Worm (Caenorhabditis elegans): ENCODE measurements around the gene col-145.

col-145 gene

DNA sequence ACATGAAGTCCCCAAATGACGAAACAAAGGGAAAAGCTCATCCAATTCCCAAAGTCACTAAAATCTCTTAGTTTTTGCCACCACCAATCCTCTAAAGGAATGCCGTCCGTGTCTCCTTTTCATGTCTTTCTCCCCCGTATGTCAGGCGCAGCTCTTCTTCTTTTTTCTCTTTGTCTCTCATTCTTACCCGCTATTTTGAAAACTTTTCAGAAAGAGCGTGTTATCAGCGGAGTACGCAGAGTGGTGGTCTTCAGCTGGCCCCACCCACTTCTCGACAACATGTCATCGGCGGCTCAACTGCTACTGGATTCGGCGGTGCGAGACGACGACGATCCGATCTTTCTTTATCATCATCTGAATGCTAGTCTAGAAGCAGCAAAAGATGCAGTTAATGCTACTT, 28.6 kb upstream of the col-145 start, which contains the start of gene sphr-1:
Gene sphr-1 (plus strand): TSS at position 205 of the 400 bp plus-strand sequence.
- TF ChIP-seq lin-14 (GFP tag; optimal IDR thresholded peaks at IDR 0.05) = peak; percentile 61
- TF ChIP-seq lin-13 (GFP tag; optimal IDR thresholded peaks at IDR 0.05) = no peak
- peak; percentile 15 for TF ChIP-seq nhr-71 (tag; optimal IDR thresholded peaks at IDR 0.05)
- TF ChIP-seq efl-1 (optimal IDR thresholded peaks at IDR 0.05) = peak; percentile 1 to 55
- no peak for TF ChIP-seq efl-1 (GFP tag; optimal IDR thresholded peaks at IDR 0.05 in 1 of 2)
- TF ChIP-seq jun-1 (tag; optimal IDR thresholded peaks at IDR 0.05) = no peak

DNA sequence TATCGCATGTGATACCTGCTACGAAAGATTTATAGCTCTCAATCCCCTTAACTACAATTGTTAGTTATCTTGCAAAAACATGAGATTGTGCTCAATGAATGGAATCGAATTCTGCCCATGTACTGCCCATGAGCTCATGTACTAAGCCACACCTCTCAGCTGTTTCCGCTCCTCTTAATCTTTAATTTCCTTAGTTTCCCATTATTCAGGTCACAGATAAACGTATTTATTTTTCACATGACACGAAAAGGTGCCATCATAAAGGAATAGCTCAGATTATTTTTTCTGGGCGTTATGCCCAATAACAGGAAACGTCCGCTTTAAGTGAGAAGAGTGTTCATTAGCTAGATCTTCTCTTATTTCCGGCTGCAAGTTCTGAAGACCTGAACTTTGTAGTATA, 23.2 kb upstream of the col-145 start:
- TF ChIP-seq nhr-77 (tag; optimal IDR thresholded peaks at IDR 0.05) = no peak
- peak; percentile 29 for TF ChIP-seq nhr-71 (tag; optimal IDR thresholded peaks at IDR 0.05)
- TF ChIP-seq mef-2 (tag; optimal IDR thresholded peaks at IDR 0.05) = no peak
- no peak for TF ChIP-seq ztf-11 (tag; optimal IDR thresholded peaks at IDR 0.05)
- TF ChIP-seq unc-98 (GFP tag; IDR thresholded peaks at IDR 0.05) = no peak
- no peak for TF ChIP-seq nhr-20 (tag; optimal IDR thresholded peaks at IDR 0.05)
- peak; percentile 92 for TF ChIP-seq dsc-1 (tag; optimal IDR thresholded peaks at IDR 0.05)
- TF ChIP-seq zip-4 (GFP tag; optimal IDR thresholded peaks at IDR 0.05) = no peak
- TF ChIP-seq nhr-47 (tag; optimal IDR thresholded peaks at IDR 0.05) = peak; percentile 42
- no peak for TF ChIP-seq efl-1 (optimal IDR thresholded peaks at IDR 0.05)
- TF ChIP-seq efl-1 (GFP tag; optimal IDR thresholded peaks at IDR 0.05 in 1 of 2) = peak in 1 of 2 experiments; percentile 59
- peak; percentile 68 for TF ChIP-seq fkh-8 (tag; optimal IDR thresholded peaks at IDR 0.05)
- no peak for TF ChIP-seq unc-62 (GFP tag; optimal IDR thresholded peaks at IDR 0.05)
- TF ChIP-seq C04F5.9 (tag; optimal IDR thresholded peaks at IDR 0.05) = no peak
- TF ChIP-seq nhr-12 (tag; optimal IDR thresholded peaks at IDR 0.05) = no peak
- peak; percentile 14 for TF ChIP-seq fkh-10 (GFP tag; optimal IDR thresholded peaks at IDR 0.05)
- TF ChIP-seq hpl-2 (GFP tag; optimal IDR thresholded peaks at IDR 0.05) = no peak
- no peak for TF ChIP-seq lir-3 (tag; optimal IDR thresholded peaks at IDR 0.05; ENCODE audit: poor library complexity)
- TF ChIP-seq rnt-1 (tag; optimal IDR thresholded peaks at IDR 0.05) = no peak
- peak; percentile 61 for TF ChIP-seq egl-13 (tag; optimal IDR thresholded peaks at IDR 0.05)
- TF ChIP-seq F16B12.6 (tag; optimal IDR thresholded peaks at IDR 0.05) = no peak
- no peak for TF ChIP-seq egl-27 (tag; optimal IDR thresholded peaks at IDR 0.05)
- no peak for TF ChIP-seq dpl-1 (GFP tag; optimal IDR thresholded peaks at IDR 0.05)
- peak; percentile 3 for TF ChIP-seq lin-14 (GFP tag; optimal IDR thresholded peaks at IDR 0.05)
- no peak for TF ChIP-seq unc-30 (tag; optimal IDR thresholded peaks at IDR 0.05)
- TF ChIP-seq sptf-1 (tag; optimal IDR thresholded peaks at IDR 0.05) = no peak
- no peak for TF ChIP-seq mep-1 (tag; optimal IDR thresholded peaks at IDR 0.05)
- no peak for TF ChIP-seq ceh-88 (GFP tag; IDR thresholded peaks at IDR 0.05)
- peak; percentile 48 for TF ChIP-seq sox-4 (tag; optimal IDR thresholded peaks at IDR 0.05)
- no peak for TF ChIP-seq isw-1 (GFP tag; IDR thresholded peaks at IDR 0.05)
- no peak for TF ChIP-seq swsn-7 (tag; optimal IDR thresholded peaks at IDR 0.05)
- no peak for TF ChIP-seq ztf-4 (tag; optimal IDR thresholded peaks at IDR 0.05)
- TF ChIP-seq pax-3 (tag; optimal IDR thresholded peaks at IDR 0.05) = peak; percentile 59

DNA sequence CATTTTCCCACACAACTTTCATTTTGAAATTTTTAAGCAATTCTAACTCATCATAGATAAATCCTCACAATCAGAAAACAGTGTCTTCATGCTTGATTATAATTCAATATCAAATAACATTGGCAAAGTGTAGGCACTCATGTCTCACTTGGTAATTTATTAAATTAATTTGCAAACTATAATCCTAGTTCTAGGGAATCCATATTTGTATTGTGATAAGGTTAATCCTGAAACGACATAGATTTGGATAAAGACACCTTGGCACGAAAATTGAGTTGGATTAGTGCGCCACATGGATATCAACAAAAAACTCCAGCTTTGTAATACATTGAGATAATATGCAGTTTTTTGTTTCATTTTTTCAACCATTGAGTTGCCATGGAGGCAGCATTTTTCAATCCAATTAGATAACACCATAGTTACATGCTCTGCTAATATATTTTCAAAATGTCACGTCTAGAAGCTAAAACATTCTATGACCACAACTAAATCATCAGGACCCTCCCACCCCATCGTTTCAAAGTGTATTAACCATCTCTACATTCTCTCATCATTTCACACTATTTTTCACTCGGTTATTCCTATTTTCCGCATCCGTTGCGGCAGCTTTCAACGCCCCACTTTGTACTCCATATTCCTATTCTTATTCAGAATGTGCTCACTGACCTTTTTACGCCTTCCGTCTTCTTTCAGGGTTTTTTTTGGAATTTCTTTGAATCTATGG, 21.1 kb upstream of the col-145 start:
- no peak for TF ChIP-seq ceh-63 (GFP tag; optimal IDR thresholded peaks at IDR 0.05)
- TF ChIP-seq aly-2 (tag; optimal IDR thresholded peaks at IDR 0.05) = no peak
- TF ChIP-seq lin-14 (GFP tag; optimal IDR thresholded peaks at IDR 0.05) = peak; percentile 26
- TF ChIP-seq mab-9 (GFP tag; IDR thresholded peaks at IDR 0.05) = no peak
- TF ChIP-seq lsy-2 (tag; optimal IDR thresholded peaks at IDR 0.05) = no peak
- TF ChIP-seq mep-1 (tag; optimal IDR thresholded peaks at IDR 0.05) = no peak
- no peak for TF ChIP-seq ces-1 (GFP tag; optimal IDR thresholded peaks at IDR 0.05)
- no peak for TF ChIP-seq xbp-1 (tag; optimal IDR thresholded peaks at IDR 0.05)
- no peak for TF ChIP-seq C34B4.2 (tag; optimal IDR thresholded peaks at IDR 0.05)
- no peak for TF ChIP-seq alr-1 (tag; optimal IDR thresholded peaks at IDR 0.05; ENCODE audit: borderline replicate concordance)
- TF ChIP-seq pax-3 (tag; optimal IDR thresholded peaks at IDR 0.05) = peak; percentile 22
- TF ChIP-seq nhr-20 (tag; optimal IDR thresholded peaks at IDR 0.05) = no peak
- TF ChIP-seq mdl-1 (tag; optimal IDR thresholded peaks at IDR 0.05) = no peak
- TF ChIP-seq pag-3 (tag; optimal IDR thresholded peaks at IDR 0.05; ENCODE audit: borderline replicate concordance, insufficient read depth) = no peak
- TF ChIP-seq rnt-1 (tag; optimal IDR thresholded peaks at IDR 0.05) = no peak
- TF ChIP-seq nhr-47 (tag; optimal IDR thresholded peaks at IDR 0.05) = peak; percentile 1
- TF ChIP-seq grh-1 (GFP tag; IDR thresholded peaks at IDR 0.05) = no peak
- TF ChIP-seq zip-4 (GFP tag; optimal IDR thresholded peaks at IDR 0.05) = no peak
- TF ChIP-seq irx-1 (tag; optimal IDR thresholded peaks at IDR 0.05) = no peak
- TF ChIP-seq skn-1 (tag; optimal IDR thresholded peaks at IDR 0.05) = no peak
- peak; percentile 98 for TF ChIP-seq dsc-1 (tag; optimal IDR thresholded peaks at IDR 0.05)
- peak; percentile 3 for TF ChIP-seq fkh-8 (tag; optimal IDR thresholded peaks at IDR 0.05)
